Fruit fly (Drosophila melanogaster) whole organism, prepupa: ENCODE results near the gene mamo.

Experiments used
- Hr39 ChIP-seq: fragments of 200-800 bp; sonication (Bioruptor generic); optimal IDR thresholded peaks from 2 replicates; lab custom pipeline; 2016; ENCODE audit warnings: missing biosample characterization, missing genetic modification characterization
- OdsH ChIP-seq: fragments of 200-800 bp; sonication (Bioruptor generic); optimal IDR thresholded peaks from 3 replicates; lab custom pipeline; 2016; ENCODE audit warnings: missing biosample characterization, missing genetic modification characterization

- TF ChIP-seq OdsH (GFP tag; lab: Kevin White, UChicago) (no peak), Hr39 (no peak)
Observed at dm6 chrX:13845728-13846127, 144.6 kb downstream of the mamo start, which contains the start of gene AMPdeam.
